Worm (Caenorhabditis elegans) whole organism, mixed stage, embryonic: Measurements from ENCODE around the gene dhs-20.

ENCODE experiments used
- ham-2 ChIP-seq: fragments of 200-800 bp; sonication (Bioruptor generic); optimal IDR thresholded peaks from 2 replicates; lab custom pipeline; 2018; ENCODE audit warnings: mild to moderate bottlenecking, missing genetic modification characterization, missing compliant biosample characterization
- nhr-12 ChIP-seq: fragments of 150-350 bp; optimal IDR thresholded peaks from 2 replicates; lab custom pipeline; 2014; ENCODE audit warnings: missing biosample characterization, missing genetic modification characterization
- nhr-237 ChIP-seq: fragments of 150-350 bp; optimal IDR thresholded peaks from 2 replicates; lab custom pipeline; 2014; ENCODE audit warnings: missing biosample characterization, missing genetic modification characterization

ce11 chrV:11650720-11651119 lies 46.4 kb upstream of the dhs-20 start, which contains the start of gene zip-10:
- TF ChIP-seq nhr-12 (tag; lab: Kevin White, UChicago) (no peak), ham-2 (GFP tag; lab: Kevin White, UChicago) (no peak), nhr-237 (tag; lab: Kevin White, UChicago) (no peak)
